Worm (Caenorhabditis elegans) whole organism, young adult: ENCODE data around the gene egl-27.

Experiments
- B0035.1 ChIP-seq: sonication (generic microtip); optimal IDR thresholded peaks from 2 replicates; lab custom pipeline; 2016; ENCODE audit warnings: missing genetic modification characterization, mild to moderate bottlenecking, missing compliant biosample characterization, missing genotype, missing genetic modification reagents
- B0336.3 ChIP-seq: fragments of 200-800 bp; sonication (Bioruptor generic); IDR thresholded peaks from 2 replicates; pipeline ENCODE4 v1.3.6; 2022; ENCODE audit warnings: missing genetic modification characterization, missing compliant biosample characterization
- C06A6.2 ChIP-seq: fragments of 200-800 bp; sonication (Bioruptor generic); conservative IDR thresholded peaks from 2 replicates; pipeline ENCODE4 v1.3.6; 2022; ENCODE audit warnings: missing genetic modification characterization, missing compliant biosample characterization
- C17E4.6 ChIP-seq: fragments of 200-800 bp; sonication (Bioruptor generic); IDR thresholded peaks from 2 replicates; pipeline ENCODE4 v1.3.6; 2022; ENCODE audit warnings: missing genetic modification reagents, missing genetic modification characterization, missing compliant biosample characterization
- F10E7.11 ChIP-seq: sonication (generic microtip); optimal IDR thresholded peaks from 2 replicates; lab custom pipeline; 2017; ENCODE audit warnings: mild to moderate bottlenecking, missing genetic modification characterization, moderate library complexity, missing compliant biosample characterization
- F33H1.4 ChIP-seq: fragments of 200-800 bp; sonication (Bioruptor generic); IDR thresholded peaks from 2 replicates; pipeline ENCODE4 v1.3.6; 2022; ENCODE audit warnings: missing genetic modification reagents, missing genetic modification characterization, missing compliant biosample characterization
- F37B4.10 ChIP-seq: fragments of 200-800 bp; sonication (Bioruptor generic); IDR thresholded peaks from 2 replicates; pipeline ENCODE4 v1.3.6; 2022; ENCODE audit warnings: missing genetic modification characterization, missing compliant biosample characterization
- F39B2.1 ChIP-seq: fragments of 200-800 bp; sonication (Bioruptor generic); IDR thresholded peaks from 2 replicates; pipeline ENCODE4 v1.3.6; 2022; ENCODE audit warnings: missing genetic modification reagents, missing genetic modification characterization, missing compliant biosample characterization
- K11D2.4 ChIP-seq: fragments of 200-800 bp; sonication (Bioruptor generic); IDR thresholded peaks from 2 replicates; pipeline ENCODE4 v1.3.6; 2022; ENCODE audit warnings: missing genetic modification reagents, missing genetic modification characterization, missing compliant biosample characterization
- K12H6.12 ChIP-seq: fragments of 200-800 bp; sonication (Bioruptor generic); optimal IDR thresholded peaks from 2 replicates; lab custom pipeline; 2018; ENCODE audit warnings: mild to moderate bottlenecking, missing genetic modification characterization, missing compliant biosample characterization
- Y67H2A.10 ChIP-seq: fragments of 200-800 bp; sonication (Bioruptor generic); conservative IDR thresholded peaks from 2 replicates; pipeline ENCODE4 v1.3.6; 2022; ENCODE audit warnings: missing genetic modification reagents, missing genetic modification characterization, missing compliant biosample characterization
- ZK185.1 ChIP-seq: sonication (generic microtip); optimal IDR thresholded peaks from 2 replicates; lab custom pipeline; 2016; ENCODE audit warnings: mild to moderate bottlenecking, missing genetic modification characterization, missing compliant biosample characterization; ENCODE audit not compliant: poor library complexity, severe bottlenecking
- ama-1 ChIP-seq, 3 experiments: fragments of 150-350 bp in 1 of 3; sonication (generic microtip) in 2 of 3; optimal IDR thresholded peaks; 2 replicates each; lab custom pipeline; 2014 to 2018; ENCODE audit warnings: missing biosample characterization in 2 of 3, missing genetic modification characterization in 2 of 3, missing genetic modification reagents in 2 of 3
- aptf-2 ChIP-seq: fragments of 200-800 bp; sonication (Bioruptor generic); conservative IDR thresholded peaks from 2 replicates; pipeline ENCODE4 v1.3.6; 2022; ENCODE audit warnings: missing genetic modification reagents, missing genetic modification characterization, missing compliant biosample characterization
- athp-1 ChIP-seq: sonication (generic microtip); optimal IDR thresholded peaks from 2 replicates; lab custom pipeline; 2017; ENCODE audit warnings: mild to moderate bottlenecking, missing genetic modification characterization, missing compliant biosample characterization
- ceh-40 ChIP-seq: fragments of 200-800 bp; sonication (Bioruptor generic); IDR thresholded peaks from 2 replicates; pipeline ENCODE4 v1.3.6; 2022; ENCODE audit warnings: missing genetic modification characterization, missing compliant biosample characterization
- die-1 ChIP-seq: sonication (generic microtip); optimal IDR thresholded peaks from 2 replicates; lab custom pipeline; 2016; ENCODE audit warnings: missing genotype, mild to moderate bottlenecking, missing genetic modification characterization, missing compliant biosample characterization
- egl-18 ChIP-seq: fragments of 200-800 bp; sonication (Bioruptor generic); IDR thresholded peaks from 2 replicates; pipeline ENCODE4 v1.3.6; 2022; ENCODE audit warnings: missing genetic modification reagents, missing genetic modification characterization, missing compliant biosample characterization
- egl-44 ChIP-seq: fragments of 200-800 bp; sonication (Bioruptor generic); IDR thresholded peaks from 2 replicates; pipeline ENCODE4 v1.3.6; 2022; ENCODE audit warnings: missing genetic modification reagents, missing genetic modification characterization, missing compliant biosample characterization
- ets-4 ChIP-seq: fragments of 200-800 bp; sonication (Bioruptor generic); optimal IDR thresholded peaks from 2 replicates; lab custom pipeline; 2018; ENCODE audit warnings: mild to moderate bottlenecking, missing genetic modification characterization, missing compliant biosample characterization
- fkh-3 ChIP-seq: sonication (generic microtip); optimal IDR thresholded peaks from 2 replicates; lab custom pipeline; 2016; ENCODE audit warnings: mild to moderate bottlenecking, missing genetic modification characterization, missing compliant biosample characterization
- gei-17 ChIP-seq: fragments of 200-800 bp; sonication (Bioruptor generic); optimal IDR thresholded peaks from 2 replicates; lab custom pipeline; 2018; ENCODE audit warnings: mild to moderate bottlenecking, missing genetic modification characterization, missing compliant biosample characterization
- him-1 ChIP-seq: sonication (generic microtip); optimal IDR thresholded peaks from 2 replicates; lab custom pipeline; 2016; ENCODE audit warnings: missing genotype, missing genetic modification reagents, missing genetic modification characterization, missing compliant biosample characterization
- hlh-26 ChIP-seq: fragments of 200-800 bp; sonication (Bioruptor generic); conservative IDR thresholded peaks from 2 replicates; pipeline ENCODE4 v1.3.6; 2022; ENCODE audit warnings: missing genetic modification reagents, missing genetic modification characterization, missing compliant biosample characterization
- hmg-1.2 ChIP-seq: fragments of 200-800 bp; sonication (Bioruptor generic); IDR thresholded peaks from 2 replicates; pipeline ENCODE4 v1.3.6; 2022; ENCODE audit warnings: missing genetic modification reagents, missing genetic modification characterization, missing compliant biosample characterization
- let-607 ChIP-seq, 2 experiments: fragments of 200-800 bp in 1 of 2; sonication (Bioruptor generic) in 1 of 2; sonication (generic microtip) in 1 of 2; optimal IDR thresholded peaks; 2 replicates each; lab custom pipeline; 2016 to 2018; ENCODE audit warnings: mild to moderate bottlenecking in 2 of 2, missing compliant biosample characterization in 2 of 2, missing genetic modification characterization in 2 of 2, moderate library complexity in 2 of 2, missing genotype in 1 of 2
- lin-35 ChIP-seq, 3 experiments: fragments of 150-350 bp in 2 of 3; sonication (generic microtip) in 1 of 3; optimal IDR thresholded peaks; 2 replicates each; lab custom pipeline; 2014 to 2018; ENCODE audit warnings: missing biosample characterization in 3 of 3, missing genetic modification characterization in 3 of 3, missing genetic modification reagents in 3 of 3
- lin-40 ChIP-seq: sonication (generic microtip); optimal IDR thresholded peaks from 2 replicates; lab custom pipeline; 2016; ENCODE audit warnings: missing genetic modification characterization, mild to moderate bottlenecking, missing compliant biosample characterization, missing genotype, missing genetic modification reagents
- lsy-27 ChIP-seq: sonication (generic microtip); optimal IDR thresholded peaks from 2 replicates; lab custom pipeline; 2017; ENCODE audit warnings: missing genetic modification characterization, mild to moderate bottlenecking, missing compliant biosample characterization, antibody characterized with exemption, missing genotype, borderline replicate concordance; ENCODE audit not compliant: insufficient read depth
- madf-6 ChIP-seq: fragments of 200-800 bp; sonication (Bioruptor generic); IDR thresholded peaks from 2 replicates; pipeline ENCODE4 v1.3.6; 2022; ENCODE audit warnings: missing genetic modification reagents, missing genetic modification characterization, missing compliant biosample characterization
- mel-28 ChIP-seq: sonication (generic microtip); optimal IDR thresholded peaks from 2 replicates; lab custom pipeline; 2016; ENCODE audit warnings: borderline replicate concordance, mild to moderate bottlenecking, missing genetic modification characterization, missing compliant biosample characterization
- mxl-1 ChIP-seq: sonication (generic microtip); optimal IDR thresholded peaks from 2 replicates; lab custom pipeline; 2016; ENCODE audit warnings: missing genetic modification characterization, missing compliant biosample characterization
- nfyb-1 ChIP-seq: fragments of 200-800 bp; sonication (Bioruptor generic); IDR thresholded peaks from 2 replicates; pipeline ENCODE4 v1.3.6; 2022; ENCODE audit warnings: missing genetic modification reagents, missing genetic modification characterization, missing compliant biosample characterization
- nhr-80 ChIP-seq: sonication (generic microtip); optimal IDR thresholded peaks from 2 replicates; lab custom pipeline; 2016; ENCODE audit warnings: missing genetic modification characterization, missing compliant biosample characterization
- pha-4 ChIP-seq: fragments of 150-350 bp; sonication (generic microtip); optimal IDR thresholded peaks from 2 replicates; lab custom pipeline; 2014; ENCODE audit warnings: missing biosample characterization, missing genetic modification reagents, missing genetic modification characterization
- snpc-1.3 ChIP-seq: sonication (generic microtip); optimal IDR thresholded peaks from 2 replicates; lab custom pipeline; 2017; ENCODE audit warnings: missing genetic modification characterization, mild to moderate bottlenecking, missing compliant biosample characterization, antibody characterized with exemption, moderate library complexity, missing genotype, missing genetic modification reagents; ENCODE audit not compliant: insufficient read depth
- snpc-3.4 ChIP-seq: sonication (generic microtip); optimal IDR thresholded peaks from 2 replicates; lab custom pipeline; 2017; ENCODE audit warnings: missing genetic modification characterization, mild to moderate bottlenecking, missing compliant biosample characterization, antibody characterized with exemption, moderate library complexity, missing genotype, missing genetic modification reagents
- somi-1 ChIP-seq: fragments of 200-800 bp; sonication (Bioruptor generic); optimal IDR thresholded peaks from 2 replicates; lab custom pipeline; 2018; ENCODE audit warnings: mild to moderate bottlenecking, missing genetic modification characterization, missing compliant biosample characterization
- tbp1 ChIP-seq: fragments of 200-800 bp; sonication (Bioruptor generic); optimal IDR thresholded peaks from 2 replicates; lab custom pipeline; 2018; ENCODE audit warnings: mild to moderate bottlenecking, missing genetic modification characterization, missing compliant biosample characterization
- unc-130 ChIP-seq: sonication (generic microtip); optimal IDR thresholded peaks from 2 replicates; lab custom pipeline; 2016; ENCODE audit warnings: missing genetic modification reagents, missing genetic modification characterization, missing compliant biosample characterization
- unc-62 ChIP-seq: fragments of 150-350 bp; optimal IDR thresholded peaks from 2 replicates; lab custom pipeline; 2014; ENCODE audit warnings: missing biosample characterization, missing genetic modification reagents, missing genetic modification characterization
- ztf-22 ChIP-seq: fragments of 200-800 bp; sonication (Bioruptor generic); optimal IDR thresholded peaks from 2 replicates; lab custom pipeline; 2018; ENCODE audit warnings: mild to moderate bottlenecking, missing genetic modification characterization, moderate library complexity, missing compliant biosample characterization
- ztf-28 ChIP-seq: fragments of 200-800 bp; sonication (Bioruptor generic); IDR thresholded peaks from 2 replicates; pipeline ENCODE4 v1.3.6; 2022; ENCODE audit warnings: missing genetic modification reagents, missing genetic modification characterization, missing compliant biosample characterization
- ztf-6 ChIP-seq: fragments of 200-800 bp; sonication (Bioruptor generic); IDR thresholded peaks from 2 replicates; pipeline ENCODE4 v1.3.6; 2022; ENCODE audit warnings: missing genetic modification reagents, missing genetic modification characterization, missing compliant biosample characterization

egl-27 gene

DNA sequence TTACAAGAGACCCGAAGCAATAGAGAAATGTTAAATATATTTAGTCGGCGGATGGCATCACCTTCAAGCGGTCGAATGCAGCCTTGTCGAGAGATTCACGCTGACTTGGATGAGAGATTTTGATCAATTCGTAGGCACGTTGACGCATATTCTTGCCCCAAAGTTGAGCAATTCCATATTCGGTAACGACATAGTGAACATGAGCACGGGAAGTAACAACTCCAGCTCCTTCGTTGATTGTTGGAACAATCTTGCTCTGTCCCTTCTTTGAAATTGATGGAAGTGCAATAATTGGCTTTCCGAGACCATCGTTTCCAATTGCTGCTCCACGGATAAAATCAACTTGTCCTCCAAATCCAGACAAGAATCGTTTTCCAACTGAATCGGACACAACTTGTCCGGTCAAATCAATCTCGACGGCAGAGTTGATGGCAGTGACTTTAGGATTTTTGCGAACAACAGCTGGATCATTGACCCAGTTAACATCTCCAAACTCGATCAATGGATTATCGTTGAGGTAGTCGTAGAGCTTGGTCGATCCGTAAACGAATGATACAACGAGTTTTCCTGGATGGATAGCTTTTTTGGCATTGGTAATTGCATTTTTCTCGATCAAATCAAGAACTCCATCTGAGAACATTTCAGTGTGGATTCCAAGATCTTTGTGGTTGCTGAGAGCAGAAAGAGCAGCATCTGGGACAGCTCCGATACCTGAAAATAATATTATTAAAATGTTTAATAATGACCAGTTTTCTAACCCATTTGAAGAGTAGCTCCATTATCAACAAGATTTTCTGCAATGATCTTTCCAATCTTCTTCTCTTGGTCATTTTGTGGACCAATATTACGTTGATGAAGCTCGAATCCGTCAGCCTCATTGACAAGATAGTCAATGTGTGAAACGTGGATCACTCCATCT lies 54.1 kb downstream of the egl-27 start:
- TF ChIP-seq snpc-3.4 = no peak
- peak; percentile 88 for TF ChIP-seq ama-1 (optimal IDR thresholded peaks at IDR 0.05; lab: Kevin White, UChicago)
- TF ChIP-seq ama-1 (GFP tag; optimal IDR thresholded peaks at IDR 0.05; lab: Kevin White, UChicago) = no peak
- TF ChIP-seq lin-35 (GFP tag; optimal IDR thresholded peaks at IDR 0.05; lab: Kevin White, UChicago) = peak in 1 of 3 experiments; percentile 46
- TF ChIP-seq lsy-27 (tag; lab: Kevin White, UChicago) = no peak
- peak; percentile 33 for TF ChIP-seq ZK185.1 (tag; lab: Kevin White, UChicago)
- TF ChIP-seq B0035.1 (tag; lab: Kevin White, UChicago) = no peak
- TF ChIP-seq ets-4 = no peak
- TF ChIP-seq hmg-1.2 (GFP tag; lab: Robert Waterston, UW) = 0 out of 2 replicates have a peak, but pooled peaks have one; percentile 4
- 0 out of 2 replicates have a peak, but pooled peaks have one; percentile 39 for TF ChIP-seq B0336.3
- TF ChIP-seq mel-28 (tag; lab: Kevin White, UChicago) = no peak

- no peak for TF ChIP-seq F39B2.1 (GFP tag; lab: Robert Waterston, UW)
- no peak for TF ChIP-seq aptf-2
- no peak for TF ChIP-seq Y67H2A.10 (GFP tag; lab: Robert Waterston, UW)
- TF ChIP-seq ztf-28 = no peak
- TF ChIP-seq ceh-40 = no peak
- no peak for TF ChIP-seq him-1 (tag; lab: Kevin White, UChicago)
- TF ChIP-seq let-607 (tag; optimal IDR thresholded peaks at IDR 0.05; lab: Kevin White, UChicago) = no peak
- TF ChIP-seq somi-1 = peak; percentile 43
- no peak for TF ChIP-seq unc-130
- TF ChIP-seq mxl-1 (tag; lab: Kevin White, UChicago) = no peak
- no peak for TF ChIP-seq lin-40 (tag; lab: Kevin White, UChicago)
- TF ChIP-seq tbp1 (GFP tag; lab: Kevin White, UChicago) = no peak
- TF ChIP-seq K11D2.4 (GFP tag; lab: Robert Waterston, UW) = no peak
- TF ChIP-seq fkh-3 (tag; lab: Kevin White, UChicago) = peak; percentile 33
- TF ChIP-seq gei-17 (GFP tag; lab: Kevin White, UChicago) = no peak
- TF ChIP-seq snpc-1.3 (tag; lab: Kevin White, UChicago) = no peak
- no peak for TF ChIP-seq athp-1
- no peak for TF ChIP-seq F33H1.4 (GFP tag; lab: Robert Waterston, UW)
- no peak for TF ChIP-seq C17E4.6 (GFP tag; lab: Robert Waterston, UW)
- TF ChIP-seq F37B4.10 = 0 out of 2 replicates have a peak, but pooled peaks have one; percentile 70
- TF ChIP-seq madf-6 (GFP tag; lab: Robert Waterston, UW) = no peak
- 0 out of 2 replicates have a peak, but pooled peaks have one; percentile 12 for TF ChIP-seq C06A6.2 (GFP tag; lab: Robert Waterston, UW)
- no peak for TF ChIP-seq die-1 (tag; lab: Kevin White, UChicago)
- no peak for TF ChIP-seq egl-44 (GFP tag; lab: Robert Waterston, UW)
- TF ChIP-seq egl-18 (GFP tag; lab: Robert Waterston, UW) = no peak
- no peak for TF ChIP-seq K12H6.12 (tag; lab: Kevin White, UChicago)
- no peak for TF ChIP-seq hlh-26 (GFP tag; lab: Robert Waterston, UW)
- no peak for TF ChIP-seq ets-4
- TF ChIP-seq F10E7.11 = no peak
- no peak for TF ChIP-seq ztf-6 (GFP tag; lab: Robert Waterston, UW)
- no peak for TF ChIP-seq unc-62 (GFP tag; lab: Kevin White, UChicago)
- TF ChIP-seq pha-4 = no peak
- no peak for TF ChIP-seq nhr-80 (tag; lab: Kevin White, UChicago)
- no peak for TF ChIP-seq ztf-22 (GFP tag; lab: Kevin White, UChicago)
- peak; percentile 46; the same call in 1 of the 2 replicates for TF ChIP-seq nfyb-1
- peak; percentile 94 for TF ChIP-seq ama-1 (optimal IDR thresholded peaks at IDR 0.05; lab: Kevin White, UChicago)
- TF ChIP-seq ama-1 (GFP tag; optimal IDR thresholded peaks at IDR 0.05; lab: Kevin White, UChicago) = no peak
- TF ChIP-seq lin-35 (GFP tag; optimal IDR thresholded peaks at IDR 0.05; lab: Kevin White, UChicago) = no peak
Measured at ce11 chrII:6889580-6889922, 54.7 kb downstream of the egl-27 start.
